Fruit fly (Drosophila melanogaster): ENCODE measurements around the gene osa.
A peak's percentile ranks its signal among the peaks of the same experiment; 100 is the strongest.

The osa gene

DNA sequence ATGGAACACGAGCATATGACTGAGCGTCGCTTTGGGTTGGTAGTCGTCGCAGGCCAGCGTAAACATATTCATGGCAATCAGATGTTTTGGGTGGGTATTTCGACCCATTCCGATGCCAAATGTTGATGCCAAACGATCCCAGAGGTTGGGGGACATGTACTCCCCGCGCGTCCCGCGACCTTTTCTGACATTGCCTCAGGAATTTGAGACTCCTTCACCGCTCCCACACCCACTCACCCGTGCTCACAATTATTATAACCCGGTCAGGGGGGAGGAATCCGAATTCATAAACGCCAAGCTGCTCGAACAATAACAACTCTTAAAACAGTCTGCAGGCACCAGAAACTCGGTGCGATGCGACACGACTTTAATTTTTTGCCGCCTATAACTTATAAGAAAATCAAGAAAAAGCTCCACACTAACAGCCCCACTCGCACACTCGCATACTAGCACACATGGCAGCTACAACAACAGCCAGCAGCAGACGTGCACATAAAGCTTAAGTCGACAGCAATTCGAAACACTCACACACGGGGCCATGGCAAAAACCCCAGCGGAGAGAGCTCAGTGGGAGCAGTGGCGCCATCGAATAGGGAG lies 18.2 kb downstream of the osa start:
- TF ChIP-seq CG14655 (GFP tag; optimal IDR thresholded peaks at IDR 0.05) (no peak), EcR (GFP tag; optimal IDR thresholded peaks at IDR 0.05) (no peak), CG32121 (GFP tag; IDR thresholded peaks at IDR 0.05) (no peak)

DNA sequence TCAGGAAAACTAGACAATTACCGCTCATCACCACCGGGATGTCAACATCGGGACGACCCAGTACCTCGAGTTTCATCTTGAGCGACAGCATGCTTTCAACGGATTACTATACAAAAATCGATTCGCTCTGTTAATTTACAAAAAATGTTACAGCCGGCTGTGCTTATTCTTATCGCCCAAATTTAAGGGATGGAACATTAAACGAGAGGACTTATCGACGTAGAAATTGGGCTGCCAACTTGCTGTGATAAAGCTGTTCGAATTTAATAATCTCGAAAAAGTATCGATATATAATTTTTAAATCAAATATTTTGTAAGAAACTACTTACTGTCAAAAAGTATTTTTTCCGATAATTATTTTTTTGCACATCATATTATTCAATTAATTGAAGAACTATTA lies 31.3 kb downstream of the osa start, which contains the start of gene CG31249:
TSS of gene CG31249 (minus strand) at position 197 of the 400 bp plus-strand sequence.
- TF ChIP-seq EcR (GFP tag; optimal IDR thresholded peaks at IDR 0.05), result no peak
- no peak for TF ChIP-seq D1 (tag; optimal IDR thresholded peaks at IDR 0.05)
- no peak for TF ChIP-seq CG8159 (tag; optimal IDR thresholded peaks at IDR 0.05)
- no peak for TF ChIP-seq CG32121 (GFP tag; IDR thresholded peaks at IDR 0.05)
- TF ChIP-seq CG17806 (tag; optimal IDR thresholded peaks at IDR 0.05), result no peak
- no peak for TF ChIP-seq Pif1B (GFP tag; optimal IDR thresholded peaks at IDR 0.05)
- no peak for TF ChIP-seq CG34367 (tag; optimal IDR thresholded peaks at IDR 0.05)
- no peak for TF ChIP-seq fd96Ca (GFP tag; IDR thresholded peaks at IDR 0.05)
- no peak for TF ChIP-seq Ets98B (GFP tag; IDR thresholded peaks at IDR 0.05)
- no peak for TF ChIP-seq CG15710 (tag; optimal IDR thresholded peaks at IDR 0.05)
- TF ChIP-seq CG9948 (tag; optimal IDR thresholded peaks at IDR 0.05), result no peak

DNA sequence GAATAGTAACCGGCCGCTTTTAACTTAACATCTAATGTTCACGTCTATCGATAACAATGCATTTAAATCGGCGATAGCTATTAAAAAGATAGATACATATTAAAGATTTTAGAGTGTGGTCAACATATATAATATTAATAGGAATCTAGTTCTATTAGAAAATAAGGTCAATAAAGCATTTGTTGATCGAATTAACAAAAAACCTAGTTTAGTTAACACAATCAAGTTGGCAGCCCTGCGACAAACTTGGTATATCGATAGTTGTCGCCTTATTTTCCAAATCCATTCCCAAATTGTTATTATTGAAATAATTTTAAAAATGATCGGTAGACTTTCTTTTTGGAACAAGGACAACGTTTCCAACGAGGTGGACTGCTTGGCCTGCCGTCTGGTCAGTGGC lies 33.3 kb downstream of the osa start, which contains the start of the genes CG31251 and CG31360:
TSS of gene CG31251 (minus strand) at position 62 of the 400 bp plus-strand sequence.
TSS of gene CG31360 (plus strand) at position 244 of the 400 bp plus-strand sequence.
- TF ChIP-seq CG15710 (tag; optimal IDR thresholded peaks at IDR 0.05), result peak; percentile 0
- no peak for TF ChIP-seq CG9948 (tag; optimal IDR thresholded peaks at IDR 0.05)

DNA sequence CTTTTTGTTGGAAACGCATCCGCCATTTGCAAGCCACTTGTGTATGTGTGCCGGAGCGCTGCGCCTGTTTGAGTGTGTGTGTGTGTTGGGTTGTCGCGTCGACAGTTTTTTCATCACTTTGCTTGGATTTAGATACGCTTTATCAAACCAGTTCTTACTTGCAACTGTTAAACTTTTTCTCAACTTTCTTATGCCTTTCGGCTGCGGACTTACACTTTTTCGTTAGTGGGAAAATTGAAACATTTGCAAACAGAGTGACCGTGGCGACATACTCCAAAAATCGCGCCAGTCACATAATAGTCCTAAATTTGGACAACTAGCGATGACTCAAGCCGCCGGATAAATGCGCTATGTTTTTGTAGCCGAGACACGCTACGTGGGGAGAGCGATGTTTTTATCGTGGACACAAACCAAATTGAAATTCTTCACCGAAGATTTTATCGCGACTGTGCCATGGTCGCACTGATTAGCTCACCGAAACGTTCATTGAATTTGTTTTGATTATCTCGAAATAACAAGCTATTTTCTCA lies 35.8 kb downstream of the osa start, which contains the start of the genes alt and CG7655:
TSS of gene alt (minus strand) at position 272 of the 530 bp plus-strand sequence.
TSS of gene CG7655 (plus strand) at position 426 of the 530 bp plus-strand sequence.
- TF ChIP-seq D1 (tag; optimal IDR thresholded peaks at IDR 0.05) (no peak), Pif1A (GFP tag; optimal IDR thresholded peaks at IDR 0.05) (no peak), EcR (GFP tag; optimal IDR thresholded peaks at IDR 0.05) (peak; percentile 78), CG17806 (tag; optimal IDR thresholded peaks at IDR 0.05) (no peak), Snoo (tag; optimal IDR thresholded peaks at IDR 0.05) (no peak), Pif1B (GFP tag; optimal IDR thresholded peaks at IDR 0.05) (no peak), CG10348 (GFP tag; IDR thresholded peaks at IDR 0.05) (no peak), gl (tag; optimal IDR thresholded peaks at IDR 0.05) (peak; percentile 8), CG15710 (tag; optimal IDR thresholded peaks at IDR 0.05) (no peak)

DNA sequence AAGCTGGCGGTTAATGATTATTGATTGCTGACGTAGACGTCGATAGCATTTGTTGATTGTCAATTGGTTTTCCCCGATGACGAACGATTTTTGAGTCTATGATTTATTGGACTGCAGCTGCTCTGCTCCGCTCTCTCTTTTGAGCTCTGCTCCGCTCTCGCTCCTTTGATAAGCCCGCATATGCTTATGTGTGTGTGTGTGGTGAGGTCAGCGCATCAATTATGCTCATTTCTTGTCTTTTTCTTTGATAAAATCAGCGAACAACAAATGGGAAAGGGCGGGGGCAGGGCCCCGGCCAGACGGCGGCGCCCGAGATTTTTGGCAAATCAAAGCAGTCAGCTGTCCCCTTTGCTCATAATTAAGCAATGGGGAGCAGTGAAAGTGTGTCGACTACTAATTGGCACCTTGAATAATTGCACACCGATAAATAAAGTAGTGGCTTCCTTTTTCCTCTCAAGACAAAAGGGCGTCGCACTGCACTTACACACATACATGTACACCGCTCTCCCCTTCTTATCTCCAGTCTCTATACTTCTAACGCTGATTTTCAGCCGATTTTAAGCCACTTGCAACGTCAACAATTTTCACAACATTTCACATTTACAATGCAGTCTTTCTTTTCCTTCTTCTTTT lies 36.4 kb downstream of the osa start:
- TF ChIP-seq CG14655 (GFP tag; optimal IDR thresholded peaks at IDR 0.05) (no peak), EcR (GFP tag; optimal IDR thresholded peaks at IDR 0.05) (peak; percentile 85), D1 (tag; optimal IDR thresholded peaks at IDR 0.05) (no peak), Snoo (tag; optimal IDR thresholded peaks at IDR 0.05) (no peak), CG8159 (tag; optimal IDR thresholded peaks at IDR 0.05) (no peak)

DNA sequence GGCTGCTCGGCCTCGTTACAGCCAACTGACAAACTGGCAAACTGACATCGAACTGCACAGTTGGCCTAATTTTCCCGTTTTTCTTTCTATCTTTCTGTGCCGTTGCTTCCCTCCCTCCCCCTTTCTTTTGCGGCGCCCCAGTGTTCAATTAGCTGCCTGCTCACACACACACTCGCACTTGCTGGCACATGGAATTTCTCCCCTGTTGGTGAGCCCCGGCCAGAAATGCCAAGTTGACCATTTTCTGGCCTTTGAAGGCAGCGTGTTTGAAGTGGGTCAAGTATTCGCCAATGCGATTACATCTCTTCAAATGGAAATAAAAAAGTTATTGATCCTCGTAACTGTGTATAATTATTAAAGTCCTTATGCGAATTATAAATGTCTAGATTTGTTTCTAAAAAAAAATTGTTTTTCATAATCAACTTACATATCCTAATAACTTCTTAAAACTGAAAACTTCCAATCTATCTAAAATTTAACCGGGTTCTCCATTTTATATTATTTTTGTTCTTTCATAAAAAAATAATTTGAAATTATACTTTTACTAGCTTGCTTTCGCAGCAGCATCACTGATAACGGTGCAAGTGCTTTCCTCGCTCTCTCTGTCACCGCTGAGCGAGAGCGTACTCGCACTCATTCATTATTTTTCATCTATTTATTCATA lies 37.4 kb downstream of the osa start:
- TF ChIP-seq Pif1A (GFP tag; optimal IDR thresholded peaks at IDR 0.05) (no peak), rn (GFP tag; IDR thresholded peaks at IDR 0.05) (no peak), CG10348 (GFP tag; IDR thresholded peaks at IDR 0.05) (no peak), CG8301 (tag; optimal IDR thresholded peaks at IDR 0.05) (peak; percentile 45), CG14655 (GFP tag; optimal IDR thresholded peaks at IDR 0.05) (no peak), CG17806 (tag; optimal IDR thresholded peaks at IDR 0.05) (no peak), Snoo (tag; optimal IDR thresholded peaks at IDR 0.05) (peak; percentile 58), CG12605 (GFP tag; IDR thresholded peaks at IDR 0.05) (no peak), CG8159 (tag; optimal IDR thresholded peaks at IDR 0.05) (no peak), D1 (tag; optimal IDR thresholded peaks at IDR 0.05) (no peak), CG9948 (tag; optimal IDR thresholded peaks at IDR 0.05) (peak; percentile 21), CG13204 (GFP tag; optimal IDR thresholded peaks at IDR 0.05) (no peak), gl (tag; optimal IDR thresholded peaks at IDR 0.05) (no peak), Pif1B (GFP tag; optimal IDR thresholded peaks at IDR 0.05) (no peak), CG34367 (tag; optimal IDR thresholded peaks at IDR 0.05) (peak; percentile 0), EcR (GFP tag; optimal IDR thresholded peaks at IDR 0.05) (peak; percentile 33), CG4496 (GFP tag; IDR thresholded peaks at IDR 0.05) (no peak), CG15710 (tag; optimal IDR thresholded peaks at IDR 0.05) (peak; percentile 23), fd96Ca (GFP tag; IDR thresholded peaks at IDR 0.05) (no peak), Ets98B (GFP tag; IDR thresholded peaks at IDR 0.05) (peak; percentile 5), CG32121 (GFP tag; IDR thresholded peaks at IDR 0.05) (peak; percentile 44; the same call in 1 of the 2 replicates)

Measured in whole organism, pupa.